Worm (Caenorhabditis elegans): ENCODE data around the gene clec-206.

DNA sequence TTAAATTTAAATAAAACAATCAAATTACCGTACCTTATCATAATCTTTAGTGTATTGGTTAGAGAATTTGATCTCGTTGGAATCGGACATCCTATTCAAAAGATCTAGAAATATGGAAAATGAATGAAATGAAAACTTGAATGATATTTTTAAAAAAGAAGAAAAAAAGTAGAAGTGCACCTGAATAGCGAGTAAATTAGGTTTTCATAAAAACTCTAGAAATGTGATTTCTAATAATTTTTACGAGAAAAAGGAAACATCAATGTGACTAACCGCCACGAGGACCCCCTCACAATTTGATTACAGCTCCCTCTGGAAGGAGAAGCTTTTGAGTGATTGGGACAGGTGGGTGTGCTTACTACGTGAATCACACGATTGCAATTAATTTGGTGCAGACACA lies 41.8 kb upstream of the clec-206 start, which contains the start of gene Y40B10A.5:
- TF ChIP-seq nhr-25 (tag; optimal IDR thresholded peaks at IDR 0.05): no peak
- no peak for TF ChIP-seq snpc-4 (tag; optimal IDR thresholded peaks at IDR 0.05)
- no peak for TF ChIP-seq jun-1 (tag; optimal IDR thresholded peaks at IDR 0.05)
- TF ChIP-seq egl-5 (tag; optimal IDR thresholded peaks at IDR 0.05): no peak
- no peak for TF ChIP-seq nhr-12 (tag; optimal IDR thresholded peaks at IDR 0.05)
- no peak for TF ChIP-seq ZK546.5 (tag; optimal IDR thresholded peaks at IDR 0.05)

All from whole organism, L3 larva.